Worm (Caenorhabditis elegans): ENCODE measurements around the gene nhr-145.

The nhr-145 gene

DNA sequence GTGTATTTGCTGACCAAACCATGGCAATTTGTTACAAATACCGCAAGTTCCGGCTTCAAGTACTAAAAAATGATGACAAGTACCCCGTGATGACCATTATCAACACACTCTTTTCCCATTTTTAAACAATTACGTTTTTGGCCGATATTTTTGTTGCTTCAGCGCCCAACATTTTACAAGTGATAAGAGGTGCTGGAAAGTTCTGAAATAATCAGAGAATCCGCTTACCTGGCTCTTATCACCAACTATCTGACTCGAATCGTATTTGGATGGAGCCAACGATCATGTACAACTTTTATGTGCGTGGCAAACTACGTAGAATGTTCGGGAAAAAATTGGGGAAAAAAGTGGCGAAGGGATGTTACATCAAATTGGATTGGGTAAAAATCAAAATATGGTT is 34.2 kb upstream of the nhr-145 start:
- TF ChIP-seq daf-12 (tag; optimal IDR thresholded peaks at IDR 0.05) (no peak), R02D3.7 (tag; optimal IDR thresholded peaks at IDR 0.05) (no peak), ama-1 (optimal IDR thresholded peaks at IDR 0.05) (no peak), ceh-9 (tag; optimal IDR thresholded peaks at IDR 0.05) (no peak), elt-1 (tag; optimal IDR thresholded peaks at IDR 0.05) (no peak), skn-1 (tag; optimal IDR thresholded peaks at IDR 0.05) (peak; percentile 1), lin-15B (tag; optimal IDR thresholded peaks at IDR 0.05) (no peak), hmg-11 (tag; optimal IDR thresholded peaks at IDR 0.05) (no peak), lin-39 (tag; optimal IDR thresholded peaks at IDR 0.05) (no peak), pqm-1 (tag; optimal IDR thresholded peaks at IDR 0.05) (peak; percentile 96), mml-1 (tag; optimal IDR thresholded peaks at IDR 0.05) (no peak), pha-4 (tag; optimal IDR thresholded peaks at IDR 0.05) (peak; percentile 28), elt-2 (tag; optimal IDR thresholded peaks at IDR 0.05) (peak; percentile 98), elt-3 (tag; optimal IDR thresholded peaks at IDR 0.05) (no peak), ztf-11 (tag; optimal IDR thresholded peaks at IDR 0.05) (no peak), ztf-4 (tag; optimal IDR thresholded peaks at IDR 0.05) (no peak), mdl-1 (tag; optimal IDR thresholded peaks at IDR 0.05) (no peak), aly-2 (tag; optimal IDR thresholded peaks at IDR 0.05) (no peak), jun-1 (tag; optimal IDR thresholded peaks at IDR 0.05) (peak; percentile 68), lsy-12 (tag; optimal IDR thresholded peaks at IDR 0.05) (peak; percentile 7), nhr-12 (tag; optimal IDR thresholded peaks at IDR 0.05) (no peak), eor-1 (tag; optimal IDR thresholded peaks at IDR 0.05) (no peak)

ce11 chrV:19057602-19058001 is 29.9 kb upstream of the nhr-145 start:
- TF ChIP-seq daf-12 (tag; optimal IDR thresholded peaks at IDR 0.05) (no peak), unc-39 (tag; optimal IDR thresholded peaks at IDR 0.05) (no peak), nhr-67 (tag; optimal IDR thresholded peaks at IDR 0.05) (no peak), fkh-10 (GFP tag; optimal IDR thresholded peaks at IDR 0.05) (no peak), ceh-82 (tag; optimal IDR thresholded peaks at IDR 0.05) (no peak), zag-1 (tag; optimal IDR thresholded peaks at IDR 0.05) (no peak), nhr-11 (tag; optimal IDR thresholded peaks at IDR 0.05) (no peak), jun-1 (tag; optimal IDR thresholded peaks at IDR 0.05) (no peak), nhr-23 (tag; optimal IDR thresholded peaks at IDR 0.05) (no peak), tbx-2 (tag; optimal IDR thresholded peaks at IDR 0.05) (no peak), sea-2 (GFP tag; optimal IDR thresholded peaks at IDR 0.05) (no peak), ceh-9 (tag; optimal IDR thresholded peaks at IDR 0.05) (no peak), ama-1 (optimal IDR thresholded peaks at IDR 0.05) (no peak), snpc-4 (tag; optimal IDR thresholded peaks at IDR 0.05) (no peak)

ce11 chrV:19058086-19058485 is 29.4 kb upstream of the nhr-145 start:
- TF ChIP-seq nhr-76 (tag; optimal IDR thresholded peaks at IDR 0.05): no peak
- no peak for TF ChIP-seq lin-15B (tag; optimal IDR thresholded peaks at IDR 0.05)
- no peak for TF ChIP-seq zag-1 (tag; optimal IDR thresholded peaks at IDR 0.05)
- TF ChIP-seq pha-4 (tag; optimal IDR thresholded peaks at IDR 0.05): no peak
- TF ChIP-seq jun-1 (tag; optimal IDR thresholded peaks at IDR 0.05): no peak
- no peak for TF ChIP-seq nhr-11 (tag; optimal IDR thresholded peaks at IDR 0.05)
- TF ChIP-seq egl-27 (tag; optimal IDR thresholded peaks at IDR 0.05): no peak
- TF ChIP-seq ceh-82 (tag; optimal IDR thresholded peaks at IDR 0.05): no peak
- TF ChIP-seq nhr-237 (tag; optimal IDR thresholded peaks at IDR 0.05): no peak
- no peak for TF ChIP-seq sea-2 (GFP tag; optimal IDR thresholded peaks at IDR 0.05)
- no peak for TF ChIP-seq nfya-1 (tag; optimal IDR thresholded peaks at IDR 0.05; ENCODE audit: insufficient read depth)
- TF ChIP-seq ztf-11 (tag; optimal IDR thresholded peaks at IDR 0.05): no peak

DNA sequence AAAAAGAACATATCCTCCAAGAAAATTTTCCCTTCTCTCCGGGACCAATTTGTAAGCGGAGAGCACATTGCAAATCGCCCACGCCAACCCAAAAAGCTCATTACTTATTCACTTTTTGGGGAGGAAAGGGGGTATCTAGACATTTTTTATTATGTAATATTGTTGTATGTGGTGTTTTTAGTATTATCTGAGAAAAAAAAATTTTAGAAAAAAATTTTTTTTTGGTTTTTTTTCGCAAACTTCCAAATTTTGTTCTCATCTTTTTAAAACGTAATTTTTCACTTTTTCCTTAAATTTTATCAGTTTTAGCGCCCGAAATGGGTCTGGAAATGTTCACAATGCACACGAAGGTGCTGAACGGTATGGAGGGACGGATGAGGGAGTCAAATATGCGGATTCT is 27.6 kb upstream of the nhr-145 start, which contains the start of gene twk-46:
TSS of gene twk-46 (plus strand) at position 301 of the 400 bp plus-strand sequence.
- TF ChIP-seq eor-1 (tag; optimal IDR thresholded peaks at IDR 0.05) (no peak), jun-1 (tag; optimal IDR thresholded peaks at IDR 0.05) (no peak), elt-2 (tag; optimal IDR thresholded peaks at IDR 0.05) (no peak), fkh-10 (GFP tag; optimal IDR thresholded peaks at IDR 0.05) (no peak), nhr-11 (tag; optimal IDR thresholded peaks at IDR 0.05) (no peak), nhr-12 (tag; optimal IDR thresholded peaks at IDR 0.05) (no peak), lin-15B (tag; optimal IDR thresholded peaks at IDR 0.05) (no peak), fos-1 (tag; optimal IDR thresholded peaks at IDR 0.05) (no peak), ZK546.5 (tag; optimal IDR thresholded peaks at IDR 0.05) (no peak), ama-1 (optimal IDR thresholded peaks at IDR 0.05) (no peak), ceh-16 (tag; optimal IDR thresholded peaks at IDR 0.05) (no peak), ceh-28 (tag; optimal IDR thresholded peaks at IDR 0.05) (no peak)
